Fruit fly (Drosophila melanogaster) S2 (cell line): ENCODE measurements around the gene AGO3.

Experiments used
- CG8478 ChIP-seq: fragments of >200 bp; optimal IDR thresholded peaks from 2 replicates; lab custom pipeline; 2018
- CTCF ChIP-seq, 2 experiments: fragments of >200 bp; optimal IDR thresholded peaks; 2 replicates each; lab custom pipeline; 2018

dm6 chr3L:23726261-23726879, 172.0 kb downstream of the AGO3 start, which contains the start of gene CG40298:
- TF ChIP-seq CG8478 (lab: Kevin White, UChicago) (no peak), CTCF (optimal IDR thresholded peaks at IDR 0.05; lab: Kevin White, UChicago) (no peak)
